Worm (Caenorhabditis elegans) whole organism, L4 larva: ENCODE results near the gene del-9.

ENCODE experiments used
- F44E2.7 ChIP-seq: fragments of 200-800 bp; sonication (Bioruptor generic); IDR thresholded peaks from 2 replicates; pipeline ENCODE4 v2.1.2; 2022; ENCODE audit warnings: missing genetic modification characterization, missing compliant biosample characterization
- Y5F2A.4 ChIP-seq: fragments of 200-800 bp; sonication (Bioruptor generic); optimal IDR thresholded peaks from 2 replicates; lab custom pipeline; 2018; ENCODE audit warnings: mild to moderate bottlenecking, missing genetic modification characterization, missing compliant biosample characterization
- ZK337.2 ChIP-seq: fragments of 200-800 bp; sonication (Bioruptor generic); IDR thresholded peaks from 2 replicates; pipeline ENCODE4 v1.3.6; 2022; ENCODE audit warnings: missing genetic modification reagents, missing genetic modification characterization, missing compliant biosample characterization
- ama-1 ChIP-seq: fragments of 150-350 bp; optimal IDR thresholded peaks from 2 replicates; lab custom pipeline; 2014; ENCODE audit warnings: inconsistent platforms, mixed read lengths
- ceh-32 ChIP-seq: sonication (generic microtip); optimal IDR thresholded peaks from 2 replicates; lab custom pipeline; 2016; ENCODE audit warnings: mild to moderate bottlenecking, missing genetic modification characterization, missing compliant biosample characterization; ENCODE audit not compliant: poor library complexity
- ceh-62 ChIP-seq: sonication (generic microtip); optimal IDR thresholded peaks from 2 replicates; lab custom pipeline; 2017; ENCODE audit warnings: missing biosample characterization, missing genetic modification characterization
- ceh-82 ChIP-seq: sonication (generic microtip); optimal IDR thresholded peaks from 2 replicates; lab custom pipeline; 2017; ENCODE audit warnings: missing biosample characterization, missing genetic modification characterization
- ctbp-1 ChIP-seq: fragments of 200-800 bp; sonication (Bioruptor generic); IDR thresholded peaks from 2 replicates; pipeline ENCODE4 v1.3.6; 2022; ENCODE audit warnings: missing genetic modification reagents, missing genetic modification characterization, missing compliant biosample characterization
- daf-16 ChIP-seq, 3 experiments: sonication (generic microtip); optimal IDR thresholded peaks; 2 replicates each; lab custom pipeline; 2016 to 2017; ENCODE audit warnings: missing genetic modification characterization in 3 of 3, missing genetic modification reagents in 3 of 3, mild to moderate bottlenecking in 2 of 3, missing compliant biosample characterization in 2 of 3, missing biosample characterization in 1 of 3, moderate library complexity in 1 of 3
- daf-19 ChIP-seq: fragments of 200-800 bp; sonication (Bioruptor generic); conservative IDR thresholded peaks from 2 replicates; pipeline ENCODE4 v1.3.6; 2022; ENCODE audit warnings: missing genetic modification characterization, missing compliant biosample characterization
- dmd-6 ChIP-seq: fragments of 200-800 bp; sonication (Bioruptor generic); IDR thresholded peaks from 2 replicates; pipeline ENCODE4 v1.3.6; 2022; ENCODE audit warnings: missing genetic modification reagents, missing genetic modification characterization, missing compliant biosample characterization
- dpl-1 ChIP-seq: fragments of 150-350 bp; optimal IDR thresholded peaks from 2 replicates; lab custom pipeline; 2014; ENCODE audit warnings: missing biosample characterization, missing genetic modification reagents, missing genetic modification characterization
- dve-1 ChIP-seq: sonication (generic microtip); optimal IDR thresholded peaks from 2 replicates; lab custom pipeline; 2017; ENCODE audit warnings: antibody characterized with exemption, mild to moderate bottlenecking, missing genetic modification characterization, missing compliant biosample characterization; ENCODE audit not compliant: insufficient read depth
- egl-27 ChIP-seq: sonication (generic microtip); optimal IDR thresholded peaks from 3 replicates; lab custom pipeline; 2017; ENCODE audit warnings: missing biosample characterization, missing genetic modification reagents, missing genetic modification characterization
- egl-43 ChIP-seq: fragments of 200-800 bp; sonication (Bioruptor generic); IDR thresholded peaks from 2 replicates; pipeline ENCODE4 v1.3.6; 2022; ENCODE audit warnings: missing genetic modification reagents, missing genetic modification characterization, missing compliant biosample characterization
- fkh-10 ChIP-seq: fragments of 150-350 bp; optimal IDR thresholded peaks from 2 replicates; lab custom pipeline; 2014; ENCODE audit warnings: missing biosample characterization, missing genetic modification reagents, missing genetic modification characterization
- hlh-11 ChIP-seq: fragments of 200-800 bp; sonication (Bioruptor generic); optimal IDR thresholded peaks from 2 replicates; lab custom pipeline; 2018; ENCODE audit warnings: mild to moderate bottlenecking, missing genetic modification characterization, missing compliant biosample characterization
- hmg-1.1 ChIP-seq: fragments of 200-800 bp; sonication (Bioruptor generic); IDR thresholded peaks from 2 replicates; pipeline ENCODE4 v1.3.6; 2022; ENCODE audit warnings: missing genetic modification reagents, missing genetic modification characterization, missing compliant biosample characterization
- lin-13 ChIP-seq: fragments of 150-350 bp; optimal IDR thresholded peaks from 2 replicates; lab custom pipeline; 2014; ENCODE audit warnings: missing biosample characterization, missing genetic modification reagents, missing genetic modification characterization
- lin-29 ChIP-seq: fragments of 200-800 bp; sonication (Bioruptor generic); IDR thresholded peaks from 2 replicates; pipeline ENCODE4 v1.3.6; 2022; ENCODE audit warnings: missing genetic modification reagents, missing genetic modification characterization, missing compliant biosample characterization
- lin-39 ChIP-seq: fragments of 150-350 bp; optimal IDR thresholded peaks from 2 replicates; lab custom pipeline; 2014; ENCODE audit warnings: missing biosample characterization, missing genetic modification reagents, missing genetic modification characterization
- lsy-2 ChIP-seq, 2 experiments: fragments of 150-350 bp in 1 of 2; sonication (generic microtip) in 1 of 2; optimal IDR thresholded peaks; 2 replicates each; lab custom pipeline; 2014 to 2017; ENCODE audit warnings: missing biosample characterization in 2 of 2, missing genetic modification characterization in 2 of 2
- mdl-1 ChIP-seq, 2 experiments: fragments of 150-350 bp in 1 of 2; sonication (generic microtip) in 1 of 2; optimal IDR thresholded peaks; 2 replicates each; lab custom pipeline; 2014 to 2017; ENCODE audit warnings: missing biosample characterization in 2 of 2, missing genetic modification characterization in 2 of 2
- mes-2 ChIP-seq: sonication (generic microtip); optimal IDR thresholded peaks from 2 replicates; lab custom pipeline; 2016; ENCODE audit warnings: missing genotype, mild to moderate bottlenecking, missing genetic modification characterization, missing compliant biosample characterization; ENCODE audit not compliant: poor library complexity, severe bottlenecking
- nhr-102 ChIP-seq: sonication (generic microtip); optimal IDR thresholded peaks from 2 replicates; lab custom pipeline; 2016; ENCODE audit warnings: mild to moderate bottlenecking, missing genetic modification characterization, moderate library complexity, missing compliant biosample characterization
- nhr-28 ChIP-seq: fragments of 150-350 bp; optimal IDR thresholded peaks from 2 replicates; lab custom pipeline; 2014; ENCODE audit warnings: missing biosample characterization, missing genetic modification characterization
- nhr-48 ChIP-seq: sonication (generic microtip); optimal IDR thresholded peaks from 2 replicates; lab custom pipeline; 2016; ENCODE audit warnings: mild to moderate bottlenecking, missing genetic modification characterization, missing compliant biosample characterization
- nhr-6 ChIP-seq: fragments of 150-350 bp; optimal IDR thresholded peaks from 2 replicates; lab custom pipeline; 2014; ENCODE audit warnings: missing biosample characterization, missing genetic modification characterization
- nhr-76 ChIP-seq: fragments of 150-350 bp; optimal IDR thresholded peaks from 2 replicates; lab custom pipeline; 2014; ENCODE audit warnings: missing biosample characterization, missing genetic modification characterization
- pha-4 ChIP-seq, 2 experiments: fragments of 150-350 bp in 1 of 2; fragments of 200-800 bp in 1 of 2; sonication (Bioruptor generic) in 1 of 2; IDR thresholded peaks in 1 of 2; optimal IDR thresholded peaks in 1 of 2; 2 replicates each; pipeline versions ENCODE4 v1.3.6 to Lab custom; 2014 to 2022; ENCODE audit warnings: missing genetic modification characterization in 2 of 2, missing genetic modification reagents in 2 of 2, missing biosample characterization in 1 of 2, missing compliant biosample characterization in 1 of 2
- rbr-2 ChIP-seq: sonication (generic microtip); optimal IDR thresholded peaks from 2 replicates; lab custom pipeline; 2016; ENCODE audit warnings: missing genotype, missing genetic modification characterization, missing compliant biosample characterization
- set-16 ChIP-seq: fragments of 200-800 bp; sonication (Bioruptor generic); IDR thresholded peaks from 2 replicates; pipeline ENCODE4 v1.3.6; 2022; ENCODE audit warnings: missing genetic modification reagents, missing genetic modification characterization, missing compliant biosample characterization
- spr-3 ChIP-seq: fragments of 200-800 bp; sonication (Bioruptor generic); optimal IDR thresholded peaks from 2 replicates; lab custom pipeline; 2018; ENCODE audit warnings: mild to moderate bottlenecking, missing genetic modification characterization, missing compliant biosample characterization
- tra-1 ChIP-seq: fragments of 200-800 bp; sonication (Bioruptor generic); IDR thresholded peaks from 2 replicates; pipeline ENCODE4 v1.3.6; 2022; ENCODE audit warnings: missing genetic modification reagents, missing genetic modification characterization, missing compliant biosample characterization
- unc-62 ChIP-seq, 3 experiments: fragments of 150-350 bp in 1 of 3; sonication (generic microtip); optimal IDR thresholded peaks in 2 of 3; peaks in 1 of 3; 1 replicate in 1 of 3; 2 replicates in 2 of 3; lab custom pipeline; 2014 to 2017; ENCODE audit warnings: missing biosample characterization in 3 of 3, missing genetic modification characterization in 3 of 3, missing genetic modification reagents in 3 of 3, missing genotype in 1 of 3
- ztf-11 ChIP-seq: fragments of 150-350 bp; optimal IDR thresholded peaks from 2 replicates; lab custom pipeline; 2014; ENCODE audit warnings: missing biosample characterization, missing genetic modification characterization
- ztf-7 ChIP-seq: fragments of 150-350 bp; optimal IDR thresholded peaks from 2 replicates; lab custom pipeline; 2014; ENCODE audit warnings: missing biosample characterization, missing genetic modification characterization

The del-9 gene

DNA sequence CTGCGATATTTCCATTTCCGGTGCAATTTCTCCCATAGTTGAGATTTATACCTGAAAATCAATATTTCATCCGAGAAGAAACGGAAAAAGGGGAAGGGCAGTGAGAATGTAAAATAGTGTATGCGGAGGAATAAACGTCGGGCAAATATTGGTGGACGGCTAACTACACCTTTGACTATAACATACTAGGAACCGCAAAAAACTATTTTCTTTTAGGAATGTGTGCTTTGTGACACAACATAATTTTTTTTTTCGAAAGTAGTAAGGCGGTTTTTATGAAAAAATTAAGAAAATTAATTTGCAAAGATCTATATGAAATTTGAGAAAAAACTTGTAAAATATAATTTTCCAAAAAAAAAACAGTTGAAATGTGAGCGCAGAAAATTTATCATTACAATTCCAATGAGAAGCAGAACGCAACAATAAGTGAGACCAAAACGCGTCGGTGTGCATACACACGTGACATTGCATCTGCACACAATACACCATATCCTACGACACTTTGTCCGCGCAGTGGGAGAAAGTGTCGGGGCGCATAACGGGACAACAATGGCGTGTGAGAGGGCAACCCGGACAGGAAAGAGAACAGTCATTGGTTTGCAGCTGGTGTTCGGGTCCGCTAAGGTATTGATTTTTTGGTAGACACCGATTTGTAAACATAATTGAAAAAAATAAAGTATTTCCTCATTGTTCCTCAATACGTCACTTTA lies 33.1 kb upstream of the del-9 start, which contains the start of the genes sax-1 and R11G1.2 (continued):
- TF ChIP-seq daf-19 (GFP tag; lab: Robert Waterston, UW) (no peak), ceh-82 (tag; lab: Kevin White, UChicago) (no peak), lsy-2 (tag; optimal IDR thresholded peaks at IDR 0.05; lab: Kevin White, UChicago) (peak in 1 of 2 experiments; percentile 70), dpl-1 (GFP tag; lab: Kevin White, UChicago) (peak; percentile 14), set-16 (GFP tag; lab: Robert Waterston, UW) (no peak), ZK337.2 (GFP tag; lab: Robert Waterston, UW) (no peak), hmg-1.1 (peak; percentile 68), dmd-6 (GFP tag; lab: Robert Waterston, UW) (peak; percentile 55), rbr-2 (tag; lab: Kevin White, UChicago) (peak; percentile 64), mdl-1 (tag; optimal IDR thresholded peaks at IDR 0.05; lab: Kevin White, UChicago) (peak; percentile 33 to 88), Y5F2A.4 (GFP tag; lab: Kevin White, UChicago) (no peak), nhr-48 (tag; lab: Kevin White, UChicago) (peak; percentile 29), egl-27 (tag; lab: Kevin White, UChicago) (no peak), ceh-32 (tag; lab: Kevin White, UChicago) (no peak), mes-2 (tag; lab: Kevin White, UChicago) (peak; percentile 73), spr-3 (GFP tag; lab: Kevin White, UChicago) (no peak), ctbp-1 (GFP tag; lab: Robert Waterston, UW) (no peak), tra-1 (GFP tag; lab: Robert Waterston, UW) (no peak), egl-43 (GFP tag; lab: Robert Waterston, UW) (no peak), lin-13 (GFP tag; lab: Kevin White, UChicago) (no peak), ceh-62 (tag; lab: Kevin White, UChicago) (no peak), ztf-7 (tag; lab: Kevin White, UChicago) (peak; percentile 56), daf-16 (GFP tag; optimal IDR thresholded peaks at IDR 0.05; lab: Kevin White, UChicago) (no peak), daf-16 (tag; optimal IDR thresholded peaks at IDR 0.05; lab: Kevin White, UChicago) (no peak), dve-1 (tag; lab: Kevin White, UChicago) (peak; percentile 56), nhr-6 (peak; percentile 34), nhr-76 (no peak), ztf-11 (tag; lab: Kevin White, UChicago) (no peak), nhr-28 (tag; lab: Kevin White, UChicago) (peak; percentile 41), lin-39 (tag; lab: Kevin White, UChicago) (no peak), nhr-102 (tag; lab: Kevin White, UChicago) (no peak), F44E2.7 (GFP tag; lab: Robert Waterston, UW) (no peak), unc-62 (GFP tag; optimal IDR thresholded peaks at IDR 0.05 in 1 of 2; lab: Kevin White, UChicago) (peak in 1 of 2 experiments; percentile 35), unc-62 (tag; optimal IDR thresholded peaks at IDR 0.05; lab: Kevin White, UChicago) (no peak)

DNA sequence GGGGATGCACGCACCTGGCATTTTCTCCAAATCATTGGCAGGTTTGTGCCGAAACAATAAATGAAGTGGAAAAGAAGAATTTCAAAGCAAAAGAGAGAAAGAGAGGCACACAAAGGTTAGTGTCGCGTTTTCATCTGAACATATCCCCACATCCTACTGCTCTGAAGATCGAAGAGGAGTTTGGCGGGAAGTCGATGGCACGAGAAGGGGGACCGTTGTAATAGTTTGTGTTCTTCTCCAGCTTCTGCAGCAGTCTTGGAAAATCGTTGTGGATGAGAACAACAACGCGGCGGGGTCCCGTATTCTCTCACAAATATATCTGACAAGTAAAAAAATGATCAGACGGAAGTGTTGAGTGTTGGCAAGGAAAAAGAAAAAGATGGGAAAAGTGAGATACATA lies 28.8 kb upstream of the del-9 start:
- TF ChIP-seq fkh-10 (GFP tag; lab: Kevin White, UChicago) = no peak
- no peak for TF ChIP-seq ama-1 (lab: Kevin White, UChicago)
- TF ChIP-seq pha-4 (GFP tag; IDR thresholded peaks at IDR 0.05; lab: Robert Waterston, UW) = no peak
- no peak for TF ChIP-seq pha-4 (tag; optimal IDR thresholded peaks at IDR 0.05; lab: Kevin White, UChicago)
- no peak for TF ChIP-seq dmd-6 (GFP tag; lab: Robert Waterston, UW)
- TF ChIP-seq lin-29 (GFP tag; lab: Robert Waterston, UW) = no peak
- TF ChIP-seq hlh-11 (tag; lab: Kevin White, UChicago) = peak; percentile 19
- peak in 1 of 2 experiments; percentile 69 for TF ChIP-seq daf-16 (GFP tag; optimal IDR thresholded peaks at IDR 0.05; lab: Kevin White, UChicago)
- TF ChIP-seq daf-16 (tag; optimal IDR thresholded peaks at IDR 0.05; lab: Kevin White, UChicago) = no peak
